Fruit fly (Drosophila melanogaster) whole organism, embryonic: ENCODE results near the gene SclA.

ENCODE experiments used
- ATbp ChIP-seq: fragments of 200-800 bp; sonication (Bioruptor generic); optimal IDR thresholded peaks from 2 replicates; lab custom pipeline; 2017; ENCODE audit warnings: missing biosample characterization, mild to moderate bottlenecking, missing genetic modification characterization, missing genetic modification reagents
- Aef1 ChIP-seq: fragments of 200-800 bp; sonication (Bioruptor generic); IDR thresholded peaks from 3 replicates; pipeline ENCODE4 v1.3.6; 2022; ENCODE audit warnings: missing biosample characterization, missing genetic modification characterization
- Antp ChIP-seq: fragments of 200-800 bp; sonication (Bioruptor generic); optimal IDR thresholded peaks from 3 replicates; lab custom pipeline; 2016; ENCODE audit warnings: missing biosample characterization, missing genetic modification characterization
- B-H2 ChIP-seq: fragments of 200-800 bp; sonication (Bioruptor generic); optimal IDR thresholded peaks from 2 replicates; lab custom pipeline; 2018; ENCODE audit warnings: missing biosample characterization, mild to moderate bottlenecking, missing genetic modification characterization
- Bgb ChIP-seq: fragments of 200-800 bp; sonication (Bioruptor generic); IDR thresholded peaks from 2 replicates; pipeline ENCODE4 v1.3.6; 2022; ENCODE audit warnings: missing biosample characterization, missing genetic modification characterization; ENCODE audit not compliant: partially characterized antibody
- CG10979 ChIP-seq: fragments of 200-800 bp; sonication (Bioruptor generic); optimal IDR thresholded peaks from 2 replicates; lab custom pipeline; 2018; ENCODE audit warnings: missing biosample characterization, mild to moderate bottlenecking, missing genetic modification characterization, moderate library complexity
- CG12071 ChIP-seq: fragments of 200-800 bp; sonication (Bioruptor generic); optimal IDR thresholded peaks from 3 replicates; lab custom pipeline; 2018; ENCODE audit warnings: missing biosample characterization, mild to moderate bottlenecking, missing genetic modification characterization
- CG12104 ChIP-seq: fragments of 200-800 bp; sonication (Bioruptor generic); optimal IDR thresholded peaks from 3 replicates; lab custom pipeline; 2016; ENCODE audit warnings: missing biosample characterization, missing genetic modification characterization
- CG12769 ChIP-seq: fragments of 200-800 bp; sonication (Bioruptor generic); optimal IDR thresholded peaks from 2 replicates; lab custom pipeline; 2019; ENCODE audit warnings: missing biosample characterization, mild to moderate bottlenecking, missing genetic modification characterization, moderate library complexity
- CG13287 ChIP-seq: fragments of 200-800 bp; sonication (Bioruptor generic); IDR thresholded peaks from 2 replicates; pipeline ENCODE4 v1.3.6; 2022; ENCODE audit warnings: missing biosample characterization, missing genetic modification characterization; ENCODE audit not compliant: partially characterized antibody
- CG13894 ChIP-seq: fragments of 200-800 bp; sonication (Bioruptor generic); optimal IDR thresholded peaks from 3 replicates; lab custom pipeline; 2018; ENCODE audit warnings: missing biosample characterization, mild to moderate bottlenecking, missing genetic modification characterization, moderate library complexity
- CG17829 ChIP-seq: fragments of 200-800 bp; optimal IDR thresholded peaks from 2 replicates; lab custom pipeline; 2019; ENCODE audit warnings: missing biosample characterization, mild to moderate bottlenecking, missing genetic modification characterization, moderate library complexity
- CG2875 ChIP-seq: fragments of 200-800 bp; sonication (Bioruptor generic); optimal IDR thresholded peaks from 2 replicates; lab custom pipeline; 2017; ENCODE audit warnings: missing biosample characterization, mild to moderate bottlenecking, missing genetic modification characterization, missing genetic modification reagents
- CG31224 ChIP-seq: fragments of 200-800 bp; sonication (Bioruptor generic); IDR thresholded peaks from 2 replicates; pipeline ENCODE4 v1.3.6; 2022; ENCODE audit warnings: missing biosample characterization, missing genetic modification characterization
- CG32767 ChIP-seq: fragments of 200-800 bp; sonication (Bioruptor generic); IDR thresholded peaks from 2 replicates; pipeline ENCODE4 v1.3.6; 2022; ENCODE audit warnings: missing biosample characterization, missing genetic modification characterization
- CG32772 ChIP-seq: fragments of 200-800 bp; sonication (Bioruptor generic); IDR thresholded peaks from 2 replicates; pipeline ENCODE4 v1.3.6; 2022; ENCODE audit warnings: missing biosample characterization, missing genetic modification characterization
- CG34376 ChIP-seq: fragments of 200-800 bp; sonication (Bioruptor generic); optimal IDR thresholded peaks from 2 replicates; lab custom pipeline; 2018; ENCODE audit warnings: missing biosample characterization, mild to moderate bottlenecking, missing genetic modification characterization
- CG6175 ChIP-seq: fragments of 200-800 bp; sonication (Bioruptor generic); IDR thresholded peaks from 3 replicates; pipeline ENCODE4 v1.3.6; 2022; ENCODE audit warnings: missing biosample characterization, missing genetic modification characterization
- CG6854 ChIP-seq: fragments of 200-800 bp; sonication (Bioruptor generic); optimal IDR thresholded peaks from 3 replicates; lab custom pipeline; 2017; ENCODE audit warnings: missing biosample characterization, mild to moderate bottlenecking, missing genetic modification characterization
- CG7987 ChIP-seq: fragments of 200-800 bp; sonication (Bioruptor generic); optimal IDR thresholded peaks from 2 replicates; lab custom pipeline; 2018; ENCODE audit warnings: missing biosample characterization, mild to moderate bottlenecking, missing genetic modification characterization, moderate library complexity
- CG9817 ChIP-seq: fragments of 200-800 bp; sonication (Bioruptor generic); optimal IDR thresholded peaks from 2 replicates; lab custom pipeline; 2018; ENCODE audit warnings: missing biosample characterization, mild to moderate bottlenecking, missing genetic modification characterization, moderate library complexity
- Deaf1 ChIP-seq: fragments of 200-800 bp; optimal IDR thresholded peaks from 3 replicates; lab custom pipeline; 2019; ENCODE audit warnings: missing biosample characterization, mild to moderate bottlenecking, missing genetic modification characterization, moderate library complexity
- Eip74EF ChIP-seq, 2 experiments: fragments of 200-800 bp in 1 of 2; fragments of >200 bp in 1 of 2; sonication (Bioruptor generic) in 1 of 2; optimal IDR thresholded peaks; 2 replicates each; lab custom pipeline; 2017 to 2019; ENCODE audit warnings: missing biosample characterization in 2 of 2, missing genetic modification characterization in 2 of 2, mild to moderate bottlenecking in 1 of 2, moderate library complexity in 1 of 2
- Fer1 ChIP-seq: fragments of 200-800 bp; sonication (Bioruptor generic); optimal IDR thresholded peaks from 2 replicates; lab custom pipeline; 2017; ENCODE audit warnings: missing biosample characterization, mild to moderate bottlenecking, missing genetic modification characterization
- H15 ChIP-seq: fragments of 200-800 bp; sonication (Bioruptor generic); IDR thresholded peaks from 3 replicates; pipeline ENCODE4 v1.3.6; 2022; ENCODE audit warnings: missing biosample characterization, missing genetic modification characterization
- HLH54F ChIP-seq: fragments of 200-800 bp; sonication (Bioruptor generic); optimal IDR thresholded peaks from 3 replicates; lab custom pipeline; 2016; ENCODE audit warnings: missing biosample characterization, missing genetic modification characterization
- Hey ChIP-seq: fragments of 200-800 bp; sonication (Bioruptor generic); optimal IDR thresholded peaks from 3 replicates; lab custom pipeline; 2018; ENCODE audit warnings: missing biosample characterization, mild to moderate bottlenecking, missing genetic modification characterization
- HmgZ ChIP-seq: fragments of 200-800 bp; sonication (Bioruptor generic); optimal IDR thresholded peaks from 2 replicates; lab custom pipeline; 2018; ENCODE audit warnings: missing biosample characterization, mild to moderate bottlenecking, missing genetic modification characterization
- Lpt ChIP-seq: fragments of >200 bp; optimal IDR thresholded peaks from 2 replicates; lab custom pipeline; 2018; ENCODE audit warnings: missing biosample characterization, missing genetic modification characterization
- Med ChIP-seq: fragments of 200-800 bp; sonication (Bioruptor generic); peaks from one replicate; lab custom pipeline; 2016; ENCODE audit warnings: missing biosample characterization, missing genetic modification characterization, mild to moderate bottlenecking, inconsistent platforms, moderate library complexity
- Rfx ChIP-seq: fragments of 200-800 bp; sonication (Bioruptor generic); IDR thresholded peaks from 2 replicates; pipeline ENCODE4 v1.3.6; 2022; ENCODE audit warnings: missing biosample characterization, missing genetic modification characterization
- Sox102F ChIP-seq: fragments of 200-800 bp; sonication (Bioruptor generic); optimal IDR thresholded peaks from 2 replicates; lab custom pipeline; 2018; ENCODE audit warnings: missing biosample characterization, mild to moderate bottlenecking, missing genetic modification characterization, moderate library complexity
- Sry-δ ChIP-seq: fragments of 200-800 bp; sonication (Bioruptor generic); optimal IDR thresholded peaks from 2 replicates; lab custom pipeline; 2016; ENCODE audit warnings: missing biosample characterization, missing genetic modification characterization
- TFAM ChIP-seq: fragments of 200-800 bp; sonication (Bioruptor generic); optimal IDR thresholded peaks from 2 replicates; lab custom pipeline; 2017; ENCODE audit warnings: missing biosample characterization, missing genetic modification characterization, inconsistent platforms
- ato ChIP-seq: fragments of 200-800 bp; sonication (Bioruptor generic); IDR thresholded peaks from 2 replicates; pipeline ENCODE4 v1.3.6; 2022; ENCODE audit warnings: missing biosample characterization, missing genetic modification characterization; ENCODE audit not compliant: partially characterized antibody
- az2 ChIP-seq: fragments of 200-800 bp; sonication (Bioruptor generic); optimal IDR thresholded peaks from 3 replicates; lab custom pipeline; 2016; ENCODE audit warnings: missing biosample characterization, missing genetic modification characterization
- bsh ChIP-seq, 2 experiments: fragments of 200-800 bp; sonication (Bioruptor generic); optimal IDR thresholded peaks; 2 replicates each; lab custom pipeline; 2017 to 2018; ENCODE audit warnings: mild to moderate bottlenecking in 2 of 2, missing biosample characterization in 2 of 2, missing genetic modification characterization in 2 of 2, moderate library complexity in 1 of 2
- danr ChIP-seq: fragments of 200-800 bp; sonication (Bioruptor generic); IDR thresholded peaks from 2 replicates; pipeline ENCODE4 v1.3.6; 2022; ENCODE audit warnings: missing biosample characterization, missing genetic modification characterization
- esg ChIP-seq: fragments of 200-800 bp; sonication (Bioruptor generic); conservative IDR thresholded peaks from 2 replicates; pipeline ENCODE4 v1.3.6; 2022; ENCODE audit warnings: missing biosample characterization, missing genetic modification characterization
- exex ChIP-seq: fragments of 200-800 bp; sonication (Bioruptor generic); optimal IDR thresholded peaks from 4 replicates; lab custom pipeline; 2018; ENCODE audit warnings: missing biosample characterization, mild to moderate bottlenecking, missing genetic modification characterization, moderate library complexity
- fd3F ChIP-seq: fragments of 200-800 bp; sonication (Bioruptor generic); optimal IDR thresholded peaks from 2 replicates; lab custom pipeline; 2018; ENCODE audit warnings: missing biosample characterization, mild to moderate bottlenecking, missing genetic modification characterization, moderate library complexity
- gcm ChIP-seq: fragments of 200-800 bp; sonication (Bioruptor generic); optimal IDR thresholded peaks from 2 replicates; lab custom pipeline; 2019; ENCODE audit warnings: missing biosample characterization, mild to moderate bottlenecking, missing genetic modification characterization, moderate library complexity
- gsb ChIP-seq: fragments of 200-800 bp; sonication (Bioruptor generic); IDR thresholded peaks from 2 replicates; pipeline ENCODE4 v1.3.6; 2022; ENCODE audit warnings: missing biosample characterization, missing genetic modification characterization
- kni ChIP-seq: fragments of 200-800 bp; sonication (Bioruptor generic); optimal IDR thresholded peaks from 3 replicates; lab custom pipeline; 2017; ENCODE audit warnings: mild to moderate bottlenecking, missing biosample characterization, missing genetic modification reagents, missing genetic modification characterization
- lbe ChIP-seq: fragments of 200-800 bp; sonication (Bioruptor generic); optimal IDR thresholded peaks from 2 replicates; lab custom pipeline; 2016; ENCODE audit warnings: missing biosample characterization, mild to moderate bottlenecking, missing genetic modification characterization
- peb ChIP-seq: fragments of 200-800 bp; sonication (Bioruptor generic); IDR thresholded peaks from 2 replicates; pipeline ENCODE4 v1.3.6; 2022; ENCODE audit warnings: missing biosample characterization, missing genetic modification characterization
- pfk ChIP-seq: fragments of 200-800 bp; sonication (Bioruptor generic); optimal IDR thresholded peaks from 2 replicates; lab custom pipeline; 2018; ENCODE audit warnings: missing biosample characterization, mild to moderate bottlenecking, missing genetic modification characterization, moderate library complexity
- sima ChIP-seq: fragments of 200-800 bp; sonication (Bioruptor generic); optimal IDR thresholded peaks from 2 replicates; lab custom pipeline; 2016; ENCODE audit warnings: missing biosample characterization, missing genetic modification characterization
- sug ChIP-seq: fragments of 200-800 bp; optimal IDR thresholded peaks from 2 replicates; lab custom pipeline; 2019; ENCODE audit warnings: missing biosample characterization, mild to moderate bottlenecking, missing genetic modification characterization, moderate library complexity

Gene SclA

DNA sequence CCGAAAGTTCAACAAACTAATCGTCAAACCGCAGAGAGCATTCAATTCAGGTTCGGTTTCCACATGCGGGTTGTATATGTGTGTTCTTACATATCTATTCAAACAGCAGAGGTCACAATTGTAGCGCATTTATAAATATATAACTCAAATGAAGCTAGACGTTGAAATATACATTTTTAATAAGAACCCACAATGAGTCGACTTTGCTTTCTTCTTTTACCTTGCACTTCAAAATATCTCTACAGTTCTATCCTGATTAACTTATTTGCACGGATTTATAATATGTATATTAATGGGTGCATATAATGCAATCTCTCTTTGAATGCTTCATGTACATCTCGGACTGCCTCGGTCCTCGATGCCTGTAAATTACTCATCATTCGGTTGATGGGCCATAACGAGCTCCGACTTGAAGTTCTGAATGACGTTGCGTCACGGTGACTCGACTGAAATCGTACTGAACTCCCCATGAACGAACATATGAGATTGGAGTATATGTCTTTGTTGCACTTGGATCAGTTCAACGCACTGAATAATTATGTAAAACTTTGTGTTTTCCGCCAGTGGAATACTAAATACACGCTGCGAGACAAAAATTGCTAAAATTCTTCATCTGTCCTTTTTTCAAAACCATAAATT, 19.3 kb upstream of the SclA start (continued):
- no peak for TF ChIP-seq Lpt (GFP tag; lab: Kevin White, UChicago)
- no peak for TF ChIP-seq fd3F (GFP tag; lab: Kevin White, UChicago)
- no peak for TF ChIP-seq Antp
- TF ChIP-seq Sox102F (GFP tag; lab: Kevin White, UChicago) = peak; percentile 43
- TF ChIP-seq HmgZ = no peak
- TF ChIP-seq sima = no peak
- TF ChIP-seq HLH54F (GFP tag; lab: Kevin White, UChicago) = no peak
- TF ChIP-seq B-H2 (GFP tag; lab: Kevin White, UChicago) = no peak
- no peak for TF ChIP-seq CG7987 (GFP tag; lab: Kevin White, UChicago)
- peak; percentile 46 for TF ChIP-seq Med (GFP tag; lab: Kevin White, UChicago)
- no peak for TF ChIP-seq CG12104 (GFP tag; lab: Kevin White, UChicago)
- TF ChIP-seq danr (GFP tag; lab: Robert Waterston, UW) = no peak
- peak; percentile 21; the same call in 1 of the 3 replicates for TF ChIP-seq H15
- TF ChIP-seq bsh (GFP tag; optimal IDR thresholded peaks at IDR 0.05; lab: Kevin White, UChicago) = peak; percentile 56 to 73
- peak; percentile 35; the same call in 1 of the 2 replicates for TF ChIP-seq CG32772 (GFP tag; lab: Robert Waterston, UW)
- no peak for TF ChIP-seq CG32767
- no peak for TF ChIP-seq CG31224 (GFP tag; lab: Robert Waterston, UW)
- TF ChIP-seq Sry-δ = no peak
- no peak for TF ChIP-seq peb (GFP tag; lab: Robert Waterston, UW)
- no peak for TF ChIP-seq esg (GFP tag; lab: Robert Waterston, UW)
- no peak for TF ChIP-seq CG12071 (GFP tag; lab: Kevin White, UChicago)
- no peak for TF ChIP-seq TFAM (GFP tag; lab: Kevin White, UChicago)
- TF ChIP-seq Deaf1 = no peak
- TF ChIP-seq CG9817 (tag; lab: Kevin White, UChicago) = no peak
- no peak for TF ChIP-seq gsb (GFP tag; lab: Robert Waterston, UW)
- peak; percentile 62 for TF ChIP-seq CG10979 (tag; lab: Kevin White, UChicago)
- TF ChIP-seq ato (GFP tag; lab: Robert Waterston, UW) = no peak
- TF ChIP-seq az2 (GFP tag; lab: Kevin White, UChicago) = peak; percentile 40

DNA sequence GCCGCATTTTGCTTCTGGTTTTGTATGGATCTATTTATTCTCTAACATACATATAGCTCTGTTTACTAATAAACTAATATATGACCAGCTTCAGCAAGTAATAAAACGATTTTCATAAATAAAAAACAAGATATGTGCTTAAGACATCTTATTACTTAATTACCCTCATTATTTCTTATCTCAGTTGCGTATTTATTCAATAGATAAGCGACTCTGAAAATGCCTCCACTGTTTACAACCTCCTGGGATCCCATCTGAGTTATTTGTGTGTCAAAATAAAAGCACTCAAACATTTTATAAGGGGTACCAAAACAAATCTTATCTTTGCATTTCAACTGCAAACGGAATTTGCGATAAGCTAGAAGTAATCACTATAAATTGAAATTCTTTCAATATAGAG, 18.1 kb upstream of the SclA start:
- TF ChIP-seq CG13287 = no peak
- peak; percentile 54 for TF ChIP-seq Fer1 (GFP tag; lab: Kevin White, UChicago)
- TF ChIP-seq gcm (GFP tag; lab: Kevin White, UChicago) = peak; percentile 40
- peak; percentile 16 for TF ChIP-seq pfk (GFP tag; lab: Kevin White, UChicago)
- peak; percentile 34 for TF ChIP-seq lbe (GFP tag; lab: Kevin White, UChicago)
- TF ChIP-seq CG12769 (tag; lab: Kevin White, UChicago) = no peak
- no peak for TF ChIP-seq CG2875
- TF ChIP-seq Eip74EF (GFP tag; optimal IDR thresholded peaks at IDR 0.05; lab: Kevin White, UChicago) = peak in 1 of 2 experiments; percentile 37
- TF ChIP-seq CG6175 (GFP tag; lab: Robert Waterston, UW) = no peak
- peak; percentile 28 for TF ChIP-seq CG12071 (GFP tag; lab: Kevin White, UChicago)
- TF ChIP-seq Bgb (GFP tag; lab: Robert Waterston, UW) = no peak
- no peak for TF ChIP-seq CG6854 (GFP tag; lab: Kevin White, UChicago)
- peak; percentile 97 for TF ChIP-seq exex (tag; lab: Kevin White, UChicago)
- peak; percentile 71 for TF ChIP-seq CG34376 (GFP tag; lab: Kevin White, UChicago)
- no peak for TF ChIP-seq HLH54F (GFP tag; lab: Kevin White, UChicago)
- TF ChIP-seq Rfx (GFP tag; lab: Robert Waterston, UW) = no peak
- peak; percentile 30 for TF ChIP-seq Hey (tag; lab: Kevin White, UChicago)
- TF ChIP-seq CG31224 (GFP tag; lab: Robert Waterston, UW) = peak; percentile 89
- peak; percentile 83 for TF ChIP-seq sug
- no peak for TF ChIP-seq kni (GFP tag; lab: Kevin White, UChicago)
- TF ChIP-seq CG17829 = no peak
- TF ChIP-seq Aef1 (GFP tag; lab: Robert Waterston, UW) = no peak
- peak; percentile 15 for TF ChIP-seq ATbp (GFP tag; lab: Kevin White, UChicago)
- peak; percentile 86 for TF ChIP-seq CG13894
